Fruit fly (Drosophila melanogaster): ENCODE measurements around the gene Rbp1-like.

Rbp1-like gene

DNA sequence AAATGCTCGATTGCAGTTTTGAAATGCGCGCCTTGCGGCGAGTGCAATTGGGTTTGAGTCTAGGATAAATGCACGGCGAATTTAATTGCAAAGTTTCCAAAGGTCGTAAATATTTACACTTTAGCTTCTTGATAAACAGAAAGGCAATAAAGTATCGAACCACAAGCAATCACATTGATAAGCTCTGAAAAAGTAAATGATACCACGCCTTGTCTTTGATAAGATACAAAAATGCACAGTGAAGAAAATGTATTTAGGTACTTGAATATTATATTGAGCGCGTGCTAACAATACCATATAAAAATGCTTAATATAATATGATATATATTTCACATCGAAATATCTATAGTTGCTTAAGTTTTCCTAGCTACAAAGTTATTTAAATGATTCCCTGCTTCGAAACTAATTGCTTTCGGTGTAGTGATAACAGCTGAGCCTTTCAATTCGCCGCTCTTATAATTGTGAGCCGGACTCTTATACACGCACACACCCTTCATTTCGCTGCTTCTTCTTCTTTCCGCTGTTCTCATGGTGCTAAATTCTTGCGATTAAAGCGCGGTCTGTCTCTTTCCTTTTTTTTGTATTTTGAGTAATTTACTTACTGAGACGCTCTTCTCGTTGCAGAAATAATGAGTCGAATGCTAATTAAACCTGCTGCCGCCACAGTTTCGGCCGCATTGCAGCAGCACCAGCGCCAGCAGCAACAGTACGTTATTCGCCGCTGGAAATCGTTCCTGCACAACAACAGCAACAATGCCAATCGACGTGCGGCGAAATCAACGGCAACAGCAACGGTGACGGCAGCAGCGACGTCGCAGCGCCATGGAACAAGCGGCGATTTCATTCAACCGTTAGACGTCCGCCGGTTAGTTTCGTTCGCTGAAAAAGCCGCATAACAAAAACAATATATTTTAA lies 11.2 kb downstream of the Rbp1-like start:
- TF ChIP-seq CG8478 (optimal IDR thresholded peaks at IDR 0.05) (no peak), CTCF (optimal IDR thresholded peaks at IDR 0.05) (peak in 1 of 2 experiments; percentile 4)

DNA sequence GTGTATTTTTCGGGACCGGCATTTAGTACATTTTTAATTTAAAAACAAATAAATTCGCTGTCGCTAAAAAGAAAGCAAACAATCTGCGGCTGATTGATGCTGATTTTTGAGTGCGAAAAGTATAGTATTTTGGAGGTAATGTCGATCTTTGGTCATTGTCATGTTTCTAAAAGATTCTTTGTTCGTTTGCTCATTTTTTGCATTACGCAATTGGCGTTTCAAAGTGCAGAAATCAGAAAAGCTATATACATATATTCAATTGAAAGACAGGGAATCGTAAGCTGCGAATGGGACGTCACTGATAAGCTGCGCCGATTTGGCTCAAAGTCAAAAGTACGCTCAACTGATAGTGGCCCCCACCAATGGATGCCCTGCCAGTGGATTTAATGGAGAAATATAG lies 12.2 kb downstream of the Rbp1-like start:
- TF ChIP-seq CTCF (optimal IDR thresholded peaks at IDR 0.05) (no peak), CG8478 (optimal IDR thresholded peaks at IDR 0.05) (no peak)

DNA sequence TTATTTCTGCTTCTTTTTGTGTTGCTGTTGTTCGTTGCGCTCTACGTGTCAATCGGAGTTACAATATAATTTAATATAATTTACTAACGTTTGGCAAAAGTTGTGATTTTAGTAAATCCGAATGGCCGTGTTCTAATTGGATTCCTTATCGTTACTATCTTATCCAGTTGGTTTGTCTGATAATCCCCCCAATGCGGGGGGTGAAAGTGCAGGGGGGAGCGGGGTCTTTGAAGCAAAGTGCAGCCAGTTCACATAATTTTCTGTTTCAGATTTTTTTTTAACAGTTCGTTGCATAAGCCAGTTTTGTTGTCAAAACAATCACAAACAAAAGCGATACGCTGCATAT lies 13.0 kb downstream of the Rbp1-like start:
- TF ChIP-seq CTCF (optimal IDR thresholded peaks at IDR 0.05): no peak
- TF ChIP-seq CG8478 (optimal IDR thresholded peaks at IDR 0.05): no peak

DNA sequence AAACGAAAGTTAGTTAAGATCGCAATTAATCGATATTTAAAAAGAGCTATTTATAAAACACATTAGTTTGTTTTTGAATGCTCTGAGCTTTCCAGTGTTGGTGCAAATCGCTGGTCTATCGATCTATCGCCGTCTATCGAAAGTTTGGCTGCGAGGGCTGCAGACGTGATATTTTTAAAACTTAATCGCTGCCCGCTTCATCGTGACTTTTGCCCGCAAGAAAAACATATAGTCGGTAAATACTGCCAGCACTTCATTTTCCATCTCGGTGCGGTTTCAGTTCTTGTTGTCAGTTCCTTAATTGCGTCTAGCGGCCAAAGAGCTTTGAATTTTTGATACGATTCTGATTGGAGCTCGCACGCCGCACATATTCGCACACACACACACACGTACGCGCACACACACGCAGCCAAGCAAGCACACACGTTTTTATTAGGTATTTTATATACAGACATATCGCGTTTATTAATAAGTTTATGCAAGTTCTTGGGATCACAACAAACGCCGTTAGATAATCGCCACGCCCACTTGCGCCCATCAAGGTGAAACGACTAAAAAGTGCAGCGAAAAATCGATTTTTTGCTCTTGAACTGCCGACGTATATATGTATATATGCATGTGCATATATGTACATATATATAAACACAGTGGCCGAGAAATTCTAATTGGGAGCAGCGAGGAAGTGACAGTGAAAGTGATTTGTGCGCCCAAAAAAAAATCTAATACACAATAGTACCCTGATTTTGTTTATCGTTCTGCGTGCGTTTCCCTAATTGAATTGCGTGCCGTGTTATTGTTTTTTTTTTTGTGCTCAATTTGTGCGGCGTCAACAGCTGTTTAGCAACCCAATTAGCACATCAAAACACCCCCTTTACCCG lies 13.6 kb downstream of the Rbp1-like start:
- TF ChIP-seq CTCF (optimal IDR thresholded peaks at IDR 0.05) (no peak), CG8478 (optimal IDR thresholded peaks at IDR 0.05) (no peak)

DNA sequence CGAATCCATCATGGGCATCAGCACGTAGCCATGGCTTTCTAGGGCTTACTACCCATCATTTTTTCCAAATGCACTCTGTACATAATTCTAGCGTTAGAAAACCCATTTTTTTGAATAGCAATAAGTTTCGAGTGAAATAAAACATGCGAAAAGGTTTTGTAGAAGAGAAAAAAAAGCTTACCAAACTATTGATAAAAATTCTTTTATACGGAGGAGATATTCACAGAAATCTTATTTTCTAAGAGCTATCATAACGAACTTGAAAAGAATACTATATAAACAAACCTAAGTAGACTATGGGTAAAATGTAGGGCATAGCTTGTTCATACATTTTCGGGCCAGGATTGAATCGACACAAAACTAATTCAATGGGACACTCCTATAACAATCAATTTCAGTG lies 14.4 kb downstream of the Rbp1-like start, which contains the start of gene CG1640:
CG1640 (plus strand) TSS at position 301 of the 400 bp plus-strand sequence.
- no peak for TF ChIP-seq CTCF (optimal IDR thresholded peaks at IDR 0.05)
- no peak for TF ChIP-seq CG8478 (optimal IDR thresholded peaks at IDR 0.05)

DNA sequence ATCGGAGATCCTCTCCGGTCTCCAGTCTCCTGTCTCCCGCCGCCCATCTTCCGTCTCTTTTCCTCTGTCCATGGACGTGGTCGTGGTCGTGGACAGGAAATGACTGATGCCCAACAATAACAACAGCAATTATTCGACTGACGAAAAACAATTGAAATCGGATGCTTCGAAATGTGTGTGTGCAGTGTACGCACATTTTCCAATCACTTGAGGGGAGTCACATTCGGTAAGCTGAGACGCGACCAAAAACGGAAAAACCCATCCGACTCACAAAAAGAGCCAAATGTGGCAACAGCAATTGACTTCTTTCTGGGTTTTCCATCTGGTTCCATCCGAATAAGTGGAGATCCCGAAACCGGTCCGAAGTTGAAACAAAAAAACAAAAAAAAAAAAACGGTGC lies 15.2 kb downstream of the Rbp1-like start:
- TF ChIP-seq CG8478 (optimal IDR thresholded peaks at IDR 0.05) (no peak), CTCF (optimal IDR thresholded peaks at IDR 0.05) (no peak)

DNA sequence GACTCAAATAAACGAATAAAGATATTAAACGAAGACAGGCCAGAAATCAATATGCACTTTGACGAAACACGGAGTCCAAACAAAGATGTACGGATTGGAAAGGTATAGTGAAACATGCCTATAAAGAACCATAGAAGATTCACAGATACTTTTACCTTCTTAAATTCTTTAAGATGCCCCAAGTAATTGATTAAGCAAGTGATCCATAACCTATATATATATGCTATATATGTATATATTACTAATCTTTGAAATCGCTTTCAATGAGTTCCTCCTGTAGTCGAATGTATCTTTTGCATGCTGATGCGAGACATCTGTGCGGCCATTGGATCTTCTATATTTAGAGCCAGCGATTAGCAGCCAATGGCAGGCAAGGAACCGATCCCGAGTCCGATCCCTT lies 16.5 kb downstream of the Rbp1-like start, which contains the start of gene dmrt11E:
dmrt11E (plus strand) TSS at position 43 of the 400 bp plus-strand sequence.
- TF ChIP-seq CG8478 (optimal IDR thresholded peaks at IDR 0.05) (no peak), CTCF (optimal IDR thresholded peaks at IDR 0.05) (no peak)

DNA sequence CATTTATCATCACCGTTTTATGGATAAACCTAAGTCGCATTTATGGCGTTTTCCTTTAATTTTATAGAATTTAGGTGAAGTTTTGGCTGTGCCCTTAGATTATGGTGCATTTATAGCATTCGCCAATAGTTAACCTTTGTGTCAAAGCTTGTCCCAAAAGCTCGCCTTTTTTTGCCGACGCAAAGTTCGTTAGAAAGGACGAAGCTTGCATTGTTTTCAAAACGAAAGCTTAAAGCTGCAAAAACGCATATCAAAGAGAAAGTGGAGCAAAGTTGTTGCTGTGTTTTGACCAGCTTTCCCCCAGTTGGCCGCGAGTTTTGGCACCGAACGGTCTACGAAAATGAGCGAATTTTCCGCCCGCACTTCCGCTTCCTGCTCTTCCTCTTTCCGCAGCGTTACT lies 25.7 kb downstream of the Rbp1-like start, which contains the start of gene Syt12:
Syt12 (plus strand) TSS at position 301 of the 400 bp plus-strand sequence.
- TF ChIP-seq CTCF (optimal IDR thresholded peaks at IDR 0.05) (no peak), CG8478 (optimal IDR thresholded peaks at IDR 0.05) (no peak)

DNA sequence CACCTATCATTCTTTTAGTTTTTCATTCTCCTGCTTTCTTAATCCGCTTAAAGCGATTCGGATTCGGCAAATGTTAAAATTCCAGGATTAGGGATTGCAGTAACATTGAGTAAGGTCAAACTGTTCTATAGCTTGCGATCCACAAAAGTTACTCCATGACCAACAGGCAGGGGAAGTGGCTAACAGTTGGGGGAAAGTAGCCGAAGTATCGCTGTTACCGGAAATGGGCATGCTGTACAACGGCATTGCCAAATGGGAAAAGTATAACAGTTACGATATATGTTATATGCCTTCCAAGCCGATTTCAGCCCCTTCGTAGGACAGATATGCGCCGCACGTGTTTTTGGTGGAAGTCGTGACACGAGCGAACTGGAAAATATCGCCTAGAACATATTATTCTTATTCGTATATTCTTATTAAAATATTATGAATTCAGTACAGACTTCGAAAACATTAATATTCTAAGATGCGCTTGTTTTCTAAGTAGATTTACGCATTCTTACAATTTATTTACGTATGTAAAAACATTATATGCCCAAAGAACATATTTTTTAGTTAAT lies 26.4 kb downstream of the Rbp1-like start:
- TF ChIP-seq CG8478 (optimal IDR thresholded peaks at IDR 0.05) (no peak), CTCF (optimal IDR thresholded peaks at IDR 0.05) (no peak)

DNA sequence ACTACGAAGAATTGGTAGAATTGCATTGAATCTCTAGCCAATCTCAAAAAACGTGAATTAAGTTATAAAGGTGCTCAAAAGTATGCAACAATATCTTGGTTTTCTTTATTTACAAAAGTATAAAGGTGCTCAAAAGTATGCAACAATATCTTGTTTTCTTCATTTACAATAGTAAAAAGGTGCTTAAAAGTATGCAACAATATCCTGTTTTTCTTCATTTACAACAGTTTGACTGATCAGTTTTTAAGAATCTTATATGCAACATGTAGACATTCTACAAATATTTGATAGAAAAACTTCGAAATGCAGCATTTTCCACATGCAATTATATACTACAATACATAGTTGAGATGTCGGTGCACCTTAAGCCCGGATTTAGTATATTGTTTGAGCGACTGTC lies 37.7 kb downstream of the Rbp1-like start:
- TF ChIP-seq CTCF (optimal IDR thresholded peaks at IDR 0.05): no peak
- TF ChIP-seq CG8478 (optimal IDR thresholded peaks at IDR 0.05): no peak

DNA sequence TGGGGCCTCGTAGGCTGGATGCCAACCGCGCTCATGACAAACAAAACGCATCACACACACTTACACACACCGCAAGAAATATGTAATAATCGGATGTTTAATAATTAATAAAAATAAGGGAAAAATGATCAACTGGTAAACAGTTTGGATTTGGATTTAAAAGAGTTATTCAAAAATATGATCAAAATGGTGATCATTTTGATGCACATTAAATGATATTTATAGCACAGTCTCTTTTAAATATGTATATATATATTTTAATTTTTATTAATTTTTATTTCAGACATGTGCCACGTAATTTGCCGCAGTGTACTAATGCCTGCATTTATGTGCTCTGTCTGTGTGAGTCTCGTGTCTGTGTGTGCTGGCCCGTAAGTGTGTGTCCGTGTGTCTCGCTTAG lies 39.4 kb downstream of the Rbp1-like start:
- TF ChIP-seq CTCF (optimal IDR thresholded peaks at IDR 0.05): no peak
- no peak for TF ChIP-seq CG8478 (optimal IDR thresholded peaks at IDR 0.05)

DNA sequence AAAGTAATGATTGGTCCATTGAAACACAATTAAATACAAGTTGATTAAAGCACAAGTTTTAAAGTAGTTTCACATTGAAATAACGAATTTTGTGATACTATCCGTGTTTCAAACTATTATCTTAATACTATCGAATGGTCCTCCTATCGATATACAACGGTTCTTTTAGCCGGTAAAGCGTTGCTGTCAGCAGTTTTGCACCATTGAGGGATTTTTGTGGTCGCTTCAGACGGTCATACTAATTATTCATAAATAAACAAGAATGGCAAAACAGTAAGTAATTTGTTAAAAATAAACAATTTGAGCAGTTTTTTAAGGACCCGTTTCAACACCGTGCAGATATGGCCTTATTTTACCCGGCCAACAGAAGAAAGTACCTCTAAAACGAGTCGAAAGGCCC lies 46.6 kb downstream of the Rbp1-like start, which contains the start of gene CG15747:
CG15747 (plus strand) TSS at position 206 of the 400 bp plus-strand sequence.
- TF ChIP-seq CTCF (optimal IDR thresholded peaks at IDR 0.05) (peak in 1 of 2 experiments; percentile 12), CG8478 (optimal IDR thresholded peaks at IDR 0.05) (no peak)

DNA sequence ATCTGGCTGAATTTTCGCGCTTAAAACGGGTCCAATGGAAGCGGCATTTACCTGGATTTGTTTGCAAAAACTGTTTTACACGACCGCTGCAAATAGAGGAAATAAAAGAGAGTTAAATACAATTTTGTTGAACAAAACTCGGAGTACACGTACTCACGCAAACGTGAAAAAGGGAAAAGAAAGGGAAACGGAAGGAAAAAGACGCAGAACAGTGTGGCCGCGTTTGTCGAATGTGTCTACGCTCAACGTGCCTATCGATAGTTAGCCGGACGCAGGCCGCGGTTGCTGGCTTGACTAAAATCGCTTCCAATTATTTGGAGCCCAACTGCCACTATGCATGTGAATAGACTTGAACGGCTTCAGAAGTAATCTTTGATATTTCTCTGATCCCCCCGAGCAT lies 47.2 kb downstream of the Rbp1-like start, which contains the start of gene RpS15Aa:
RpS15Aa (minus strand) TSS at position 252 of the 400 bp plus-strand sequence.
- TF ChIP-seq CTCF (optimal IDR thresholded peaks at IDR 0.05) (peak; percentile 25 to 44), CG8478 (optimal IDR thresholded peaks at IDR 0.05) (no peak)

DNA sequence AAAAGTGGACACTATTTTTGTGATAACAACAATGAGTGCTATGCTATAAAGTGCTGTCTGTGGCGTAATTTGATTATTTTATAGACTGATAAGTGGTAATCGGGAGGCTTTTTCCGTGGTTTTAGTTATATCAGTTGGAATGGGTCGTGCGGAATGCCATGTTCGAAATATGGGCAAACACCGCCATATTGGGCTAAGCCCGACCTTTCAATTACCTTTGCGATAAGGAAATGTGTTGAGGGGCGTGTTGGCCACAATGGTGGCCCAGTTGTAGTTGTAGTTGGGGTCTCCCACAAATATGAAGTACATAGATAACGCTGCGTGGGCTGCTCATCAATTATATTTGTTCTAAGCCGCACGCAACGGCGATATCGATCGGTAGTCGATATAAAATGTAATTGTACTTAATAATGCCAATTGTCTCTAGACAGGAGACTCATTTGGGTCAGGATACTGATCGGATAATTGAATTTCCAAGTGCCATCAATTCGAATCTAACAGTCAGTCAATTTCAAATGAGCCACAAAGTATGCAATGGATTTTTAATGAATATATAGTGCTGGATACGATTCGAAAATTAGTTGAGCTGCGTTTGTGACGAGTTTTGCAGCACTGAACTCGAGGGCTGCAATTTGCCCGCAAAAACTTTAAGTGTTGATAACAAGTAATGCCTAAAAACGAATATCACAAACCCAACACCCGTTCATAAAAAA lies 50.1 kb downstream of the Rbp1-like start:
- TF ChIP-seq CG8478 (optimal IDR thresholded peaks at IDR 0.05): no peak
- TF ChIP-seq CTCF (optimal IDR thresholded peaks at IDR 0.05): no peak
